Worm (Caenorhabditis elegans) whole organism, midembryonic: ENCODE data around the gene srt-22.
"Not testable (repeated sequence)": the region's sequence is repeated elsewhere in the genome, so short reads cannot be mapped to it uniquely, and the experiment has no call there.

Source experiments
- T22C8.4 ChIP-seq: fragments of 200-800 bp; sonication (Bioruptor generic); IDR thresholded peaks from 2 replicates; pipeline ENCODE4 v1.3.6; 2022; ENCODE audit warnings: missing genetic modification characterization, missing compliant biosample characterization
- cog-1 ChIP-seq: sonication (generic microtip); optimal IDR thresholded peaks from 2 replicates; lab custom pipeline; 2016; ENCODE audit warnings: missing genetic modification characterization, missing compliant biosample characterization
- flt-1 ChIP-seq: fragments of 200-800 bp; sonication (Bioruptor generic); IDR thresholded peaks from 2 replicates; pipeline ENCODE4 v1.3.6; 2022; ENCODE audit warnings: missing genetic modification characterization, missing compliant biosample characterization
- klf-2 ChIP-seq: fragments of 200-800 bp; sonication (Bioruptor generic); conservative IDR thresholded peaks from 2 replicates; pipeline ENCODE4 v1.3.6; 2022; ENCODE audit warnings: missing genetic modification reagents, missing genetic modification characterization, missing compliant biosample characterization
- med-1 ChIP-seq: sonication (generic microtip); optimal IDR thresholded peaks from 2 replicates; lab custom pipeline; 2017; ENCODE audit warnings: missing genetic modification characterization, mild to moderate bottlenecking, missing compliant biosample characterization, antibody characterized with exemption, missing genetic modification reagents; ENCODE audit not compliant: insufficient read depth
- ref-1 ChIP-seq: fragments of 200-800 bp; sonication (Bioruptor generic); conservative IDR thresholded peaks from 2 replicates; pipeline ENCODE4 v1.3.6; 2022; ENCODE audit warnings: missing genetic modification reagents, missing genetic modification characterization, missing compliant biosample characterization
- ztf-23 ChIP-seq: fragments of 200-800 bp; sonication (Bioruptor generic); IDR thresholded peaks from 2 replicates; pipeline ENCODE4 v1.3.6; 2022; ENCODE audit warnings: missing genetic modification reagents, missing genetic modification characterization, missing compliant biosample characterization
- ztf-29 ChIP-seq: fragments of 200-800 bp; sonication (Bioruptor generic); IDR thresholded peaks from 2 replicates; pipeline ENCODE4 v1.3.6; 2022; ENCODE audit warnings: missing genetic modification reagents, missing genetic modification characterization, missing compliant biosample characterization

ce11 chrV:15320756-15321332 lies 5.1 kb upstream of the srt-22 start:
- TF ChIP-seq med-1 (GFP tag; lab: Kevin White, UChicago); cog-1 (tag; lab: Kevin White, UChicago); ztf-29 (GFP tag; lab: Robert Waterston, UW); ref-1 (GFP tag; lab: Robert Waterston, UW); klf-2 (GFP tag; lab: Robert Waterston, UW); T22C8.4 (GFP tag; lab: Robert Waterston, UW); ztf-23 (GFP tag; lab: Robert Waterston, UW): not testable (repeated sequence)
- peak; percentile 84 for TF ChIP-seq flt-1
